Worm (Caenorhabditis elegans) whole organism, L4 larva: ENCODE measurements around the gene stdh-3.

Source experiments
- F26F4.8 ChIP-seq: fragments of 200-800 bp; sonication (Bioruptor generic); conservative IDR thresholded peaks from 2 replicates; pipeline ENCODE4 v1.3.6; 2022; ENCODE audit warnings: missing genetic modification characterization, missing compliant biosample characterization
- Y48G9A.11 ChIP-seq: fragments of 200-800 bp; sonication (Bioruptor generic); IDR thresholded peaks from 2 replicates; pipeline ENCODE4 v1.3.6; 2022; ENCODE audit warnings: missing genetic modification reagents, missing genetic modification characterization, missing compliant biosample characterization
- ZK337.2 ChIP-seq: fragments of 200-800 bp; sonication (Bioruptor generic); IDR thresholded peaks from 2 replicates; pipeline ENCODE4 v1.3.6; 2022; ENCODE audit warnings: missing genetic modification reagents, missing genetic modification characterization, missing compliant biosample characterization
- aha-1 ChIP-seq: fragments of 150-350 bp; peaks from one replicate; lab custom pipeline; 2014; ENCODE audit warnings: missing biosample characterization, missing genetic modification characterization
- arid-1 ChIP-seq: fragments of 200-800 bp; sonication (Bioruptor generic); conservative IDR thresholded peaks from 2 replicates; pipeline ENCODE4 v1.3.6; 2022; ENCODE audit warnings: missing genetic modification reagents, missing genetic modification characterization, missing compliant biosample characterization
- attf-4 ChIP-seq: sonication (generic microtip); optimal IDR thresholded peaks from 3 replicates; lab custom pipeline; 2017; ENCODE audit warnings: missing biosample characterization, missing genetic modification characterization
- ceh-20 ChIP-seq: fragments of 200-800 bp; sonication (Bioruptor generic); IDR thresholded peaks from 2 replicates; pipeline ENCODE4 v1.3.6; 2022; ENCODE audit warnings: missing genetic modification reagents, missing genetic modification characterization, missing compliant biosample characterization
- ceh-28 ChIP-seq: fragments of 150-350 bp; optimal IDR thresholded peaks from 2 replicates; lab custom pipeline; 2014; ENCODE audit warnings: missing biosample characterization, missing genetic modification reagents, missing genetic modification characterization
- ceh-44 ChIP-seq: fragments of 200-800 bp; sonication (Bioruptor generic); IDR thresholded peaks from 2 replicates; pipeline ENCODE4 v1.3.6; 2022; ENCODE audit warnings: missing genetic modification reagents, missing genetic modification characterization, missing compliant biosample characterization
- daf-16 ChIP-seq, 3 experiments: sonication (generic microtip); optimal IDR thresholded peaks; 2 replicates each; lab custom pipeline; 2016 to 2017; ENCODE audit warnings: missing genetic modification characterization in 3 of 3, missing genetic modification reagents in 3 of 3, mild to moderate bottlenecking in 2 of 3, missing compliant biosample characterization in 2 of 3, missing biosample characterization in 1 of 3, moderate library complexity in 1 of 3
- daf-8 ChIP-seq: fragments of 200-800 bp; sonication (Bioruptor generic); IDR thresholded peaks from 2 replicates; pipeline ENCODE4 v1.3.6; 2022; ENCODE audit warnings: missing genetic modification characterization, missing compliant biosample characterization
- dmd-6 ChIP-seq: fragments of 200-800 bp; sonication (Bioruptor generic); IDR thresholded peaks from 2 replicates; pipeline ENCODE4 v1.3.6; 2022; ENCODE audit warnings: missing genetic modification reagents, missing genetic modification characterization, missing compliant biosample characterization
- duxl-1 ChIP-seq: sonication (generic microtip); optimal IDR thresholded peaks from 2 replicates; lab custom pipeline; 2016; ENCODE audit warnings: mild to moderate bottlenecking, missing genetic modification characterization, moderate library complexity, missing compliant biosample characterization; ENCODE audit not compliant: poor library complexity
- dve-1 ChIP-seq: sonication (generic microtip); optimal IDR thresholded peaks from 2 replicates; lab custom pipeline; 2017; ENCODE audit warnings: antibody characterized with exemption, mild to moderate bottlenecking, missing genetic modification characterization, missing compliant biosample characterization; ENCODE audit not compliant: insufficient read depth
- egl-43 ChIP-seq: fragments of 200-800 bp; sonication (Bioruptor generic); IDR thresholded peaks from 2 replicates; pipeline ENCODE4 v1.3.6; 2022; ENCODE audit warnings: missing genetic modification reagents, missing genetic modification characterization, missing compliant biosample characterization
- fkh-10 ChIP-seq: fragments of 150-350 bp; optimal IDR thresholded peaks from 2 replicates; lab custom pipeline; 2014; ENCODE audit warnings: missing biosample characterization, missing genetic modification reagents, missing genetic modification characterization
- hlh-11 ChIP-seq: fragments of 200-800 bp; sonication (Bioruptor generic); optimal IDR thresholded peaks from 2 replicates; lab custom pipeline; 2018; ENCODE audit warnings: mild to moderate bottlenecking, missing genetic modification characterization, missing compliant biosample characterization
- hlh-30 ChIP-seq: sonication (generic microtip); optimal IDR thresholded peaks from 2 replicates; lab custom pipeline; 2017; ENCODE audit warnings: antibody characterized with exemption, mild to moderate bottlenecking, missing genetic modification characterization, missing compliant biosample characterization; ENCODE audit not compliant: insufficient read depth
- hmg-1.1 ChIP-seq: fragments of 200-800 bp; sonication (Bioruptor generic); IDR thresholded peaks from 2 replicates; pipeline ENCODE4 v1.3.6; 2022; ENCODE audit warnings: missing genetic modification reagents, missing genetic modification characterization, missing compliant biosample characterization
- lin-13 ChIP-seq: fragments of 150-350 bp; optimal IDR thresholded peaks from 2 replicates; lab custom pipeline; 2014; ENCODE audit warnings: missing biosample characterization, missing genetic modification reagents, missing genetic modification characterization
- lir-3 ChIP-seq: sonication (generic microtip); optimal IDR thresholded peaks from 2 replicates; lab custom pipeline; 2016; ENCODE audit warnings: mild to moderate bottlenecking, missing genetic modification characterization, missing compliant biosample characterization
- mdl-1 ChIP-seq, 2 experiments: fragments of 150-350 bp in 1 of 2; sonication (generic microtip) in 1 of 2; optimal IDR thresholded peaks; 2 replicates each; lab custom pipeline; 2014 to 2017; ENCODE audit warnings: missing biosample characterization in 2 of 2, missing genetic modification characterization in 2 of 2
- mes-2 ChIP-seq: sonication (generic microtip); optimal IDR thresholded peaks from 2 replicates; lab custom pipeline; 2016; ENCODE audit warnings: missing genotype, mild to moderate bottlenecking, missing genetic modification characterization, missing compliant biosample characterization; ENCODE audit not compliant: poor library complexity, severe bottlenecking
- mxl-2 ChIP-seq: fragments of 200-800 bp; sonication (Bioruptor generic); conservative IDR thresholded peaks from 2 replicates; pipeline ENCODE4 v1.3.6; 2022; ENCODE audit warnings: missing genetic modification reagents, missing genetic modification characterization, missing compliant biosample characterization
- mxl-3 ChIP-seq: fragments of 200-800 bp; sonication (Bioruptor generic); optimal IDR thresholded peaks from 2 replicates; lab custom pipeline; 2018; ENCODE audit warnings: mild to moderate bottlenecking, missing genetic modification characterization, missing compliant biosample characterization
- nhr-10 ChIP-seq: fragments of 150-350 bp; optimal IDR thresholded peaks from 2 replicates; lab custom pipeline; 2014; ENCODE audit warnings: missing biosample characterization, missing genetic modification characterization
- nhr-11 ChIP-seq: fragments of 150-350 bp; optimal IDR thresholded peaks from 2 replicates; lab custom pipeline; 2014; ENCODE audit warnings: missing biosample characterization, missing genetic modification characterization
- nhr-25 ChIP-seq: sonication (generic microtip); optimal IDR thresholded peaks from 2 replicates; lab custom pipeline; 2017; ENCODE audit warnings: missing genetic modification characterization, mild to moderate bottlenecking, missing compliant biosample characterization, antibody characterized with exemption, moderate library complexity, borderline replicate concordance; ENCODE audit not compliant: insufficient read depth
- nhr-28 ChIP-seq: fragments of 150-350 bp; optimal IDR thresholded peaks from 2 replicates; lab custom pipeline; 2014; ENCODE audit warnings: missing biosample characterization, missing genetic modification characterization
- nhr-41 ChIP-seq: fragments of 200-800 bp; sonication (Bioruptor generic); IDR thresholded peaks from 2 replicates; pipeline ENCODE4 v1.3.6; 2022; ENCODE audit warnings: missing genetic modification reagents, missing genetic modification characterization, missing compliant biosample characterization
- nhr-48 ChIP-seq: sonication (generic microtip); optimal IDR thresholded peaks from 2 replicates; lab custom pipeline; 2016; ENCODE audit warnings: mild to moderate bottlenecking, missing genetic modification characterization, missing compliant biosample characterization
- nhr-6 ChIP-seq: fragments of 150-350 bp; optimal IDR thresholded peaks from 2 replicates; lab custom pipeline; 2014; ENCODE audit warnings: missing biosample characterization, missing genetic modification characterization
- nhr-77 ChIP-seq: fragments of 150-350 bp; optimal IDR thresholded peaks from 2 replicates; lab custom pipeline; 2014; ENCODE audit warnings: missing biosample characterization, missing genetic modification characterization
- php-3 ChIP-seq: fragments of 200-800 bp; sonication (Bioruptor generic); IDR thresholded peaks from 2 replicates; pipeline ENCODE4 v1.3.6; 2022; ENCODE audit warnings: missing genetic modification reagents, missing genetic modification characterization, missing compliant biosample characterization
- pqm-1 ChIP-seq: sonication (generic microtip); optimal IDR thresholded peaks from 2 replicates; lab custom pipeline; 2017; ENCODE audit warnings: missing biosample characterization, missing genetic modification characterization
- set-16 ChIP-seq: fragments of 200-800 bp; sonication (Bioruptor generic); IDR thresholded peaks from 2 replicates; pipeline ENCODE4 v1.3.6; 2022; ENCODE audit warnings: missing genetic modification reagents, missing genetic modification characterization, missing compliant biosample characterization
- skn-1 ChIP-seq: fragments of 150-350 bp; optimal IDR thresholded peaks from 2 replicates; lab custom pipeline; 2014; ENCODE audit warnings: missing biosample characterization, missing genetic modification characterization
- tra-1 ChIP-seq: fragments of 200-800 bp; sonication (Bioruptor generic); IDR thresholded peaks from 2 replicates; pipeline ENCODE4 v1.3.6; 2022; ENCODE audit warnings: missing genetic modification reagents, missing genetic modification characterization, missing compliant biosample characterization
- unc-62 ChIP-seq, 3 experiments: fragments of 150-350 bp in 1 of 3; sonication (generic microtip); optimal IDR thresholded peaks in 2 of 3; peaks in 1 of 3; 1 replicate in 1 of 3; 2 replicates in 2 of 3; lab custom pipeline; 2014 to 2017; ENCODE audit warnings: missing biosample characterization in 3 of 3, missing genetic modification characterization in 3 of 3, missing genetic modification reagents in 3 of 3, missing genotype in 1 of 3
- zip-11 ChIP-seq: fragments of 200-800 bp; sonication (Bioruptor generic); IDR thresholded peaks from 2 replicates; pipeline ENCODE4 v1.3.6; 2022; ENCODE audit warnings: missing genetic modification characterization, missing compliant biosample characterization

stdh-3 gene

ce11 chrV:13873323-13873722 lies 31.1 kb upstream of the stdh-3 start:
- TF ChIP-seq unc-62 (GFP tag; optimal IDR thresholded peaks at IDR 0.05 in 1 of 2; lab: Kevin White, UChicago) (peak in 1 of 2 experiments; percentile 94), unc-62 (tag; optimal IDR thresholded peaks at IDR 0.05; lab: Kevin White, UChicago) (no peak), duxl-1 (tag; lab: Kevin White, UChicago) (no peak)

DNA sequence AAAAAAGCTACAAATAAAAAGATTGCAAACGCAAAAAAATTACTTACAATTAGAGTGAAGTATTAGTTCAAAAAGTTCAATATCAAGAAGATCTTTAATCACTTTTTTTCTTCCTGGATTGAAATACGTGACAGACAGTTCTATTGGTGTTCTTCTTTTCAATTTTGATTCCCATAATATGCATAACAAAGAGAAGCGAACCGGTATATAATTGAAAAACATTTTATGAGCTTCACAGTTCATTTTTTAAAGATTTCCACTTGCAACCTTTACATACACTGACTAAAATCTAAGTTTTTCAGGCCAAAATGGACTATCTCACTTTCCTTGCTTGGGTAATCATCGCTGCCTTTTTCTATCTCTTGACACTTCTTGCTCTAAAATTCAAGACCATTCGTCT lies 27.9 kb upstream of the stdh-3 start, which contains the start of gene T22G5.1:
T22G5.1 (plus strand) TSS at position 301 of the 400 bp plus-strand sequence.
- TF ChIP-seq nhr-41 (no peak), duxl-1 (tag; lab: Kevin White, UChicago) (no peak), fkh-10 (no peak), nhr-25 (tag; lab: Kevin White, UChicago) (no peak), ceh-44 (GFP tag; lab: Robert Waterston, UW) (no peak), egl-43 (GFP tag; lab: Robert Waterston, UW) (no peak), attf-4 (no peak), mxl-2 (GFP tag; lab: Robert Waterston, UW) (no peak), hmg-1.1 (no peak), nhr-77 (no peak), lin-13 (GFP tag; lab: Kevin White, UChicago) (no peak), F26F4.8 (GFP tag; lab: Robert Waterston, UW) (no peak), arid-1 (no peak)
- TF ChIP-seq, all 104 proteins: peak for 0

ce11 chrV:13878226-13878625 lies 26.2 kb upstream of the stdh-3 start:
- peak; percentile 61 for TF ChIP-seq pqm-1 (tag; lab: Kevin White, UChicago)
- TF ChIP-seq nhr-48 (tag; lab: Kevin White, UChicago) = peak; percentile 28
- TF ChIP-seq zip-11 (GFP tag; lab: Robert Waterston, UW) = no peak
- peak; percentile 12; the same call in 1 of the 2 replicates for TF ChIP-seq ceh-20
- no peak for TF ChIP-seq ceh-28 (tag; lab: Kevin White, UChicago)
- peak; percentile 88 for TF ChIP-seq dve-1 (tag; lab: Kevin White, UChicago)
- TF ChIP-seq mes-2 = peak; percentile 24
- TF ChIP-seq nhr-10 (tag; lab: Kevin White, UChicago) = peak; percentile 29
- TF ChIP-seq mdl-1 (tag; optimal IDR thresholded peaks at IDR 0.05; lab: Kevin White, UChicago) = peak in 1 of 2 experiments; percentile 71
- peak; percentile 67 for TF ChIP-seq hlh-30 (tag; lab: Kevin White, UChicago)
- no peak for TF ChIP-seq egl-43 (GFP tag; lab: Robert Waterston, UW)
- no peak for TF ChIP-seq skn-1
- TF ChIP-seq Y48G9A.11 (GFP tag; lab: Robert Waterston, UW) = no peak
- TF ChIP-seq nhr-6 = peak; percentile 70
- TF ChIP-seq mxl-3 = peak; percentile 53
- TF ChIP-seq nhr-77 = peak; percentile 65
- TF ChIP-seq lin-13 (GFP tag; lab: Kevin White, UChicago) = peak; percentile 7
- TF ChIP-seq unc-62 (GFP tag; optimal IDR thresholded peaks at IDR 0.05 in 1 of 2; lab: Kevin White, UChicago) = peak in 1 of 2 experiments; percentile 98
- TF ChIP-seq unc-62 (tag; optimal IDR thresholded peaks at IDR 0.05; lab: Kevin White, UChicago) = no peak
- TF ChIP-seq dmd-6 = peak; percentile 82
- TF ChIP-seq set-16 (GFP tag; lab: Robert Waterston, UW) = no peak
- TF ChIP-seq hlh-11 (tag; lab: Kevin White, UChicago) = peak; percentile 80
- peak; percentile 95 for TF ChIP-seq nhr-28 (tag; lab: Kevin White, UChicago)
- no peak for TF ChIP-seq fkh-10
- no peak for TF ChIP-seq daf-16 (GFP tag; optimal IDR thresholded peaks at IDR 0.05; lab: Kevin White, UChicago)
- peak; percentile 91 for TF ChIP-seq daf-16 (tag; optimal IDR thresholded peaks at IDR 0.05; lab: Kevin White, UChicago)

DNA sequence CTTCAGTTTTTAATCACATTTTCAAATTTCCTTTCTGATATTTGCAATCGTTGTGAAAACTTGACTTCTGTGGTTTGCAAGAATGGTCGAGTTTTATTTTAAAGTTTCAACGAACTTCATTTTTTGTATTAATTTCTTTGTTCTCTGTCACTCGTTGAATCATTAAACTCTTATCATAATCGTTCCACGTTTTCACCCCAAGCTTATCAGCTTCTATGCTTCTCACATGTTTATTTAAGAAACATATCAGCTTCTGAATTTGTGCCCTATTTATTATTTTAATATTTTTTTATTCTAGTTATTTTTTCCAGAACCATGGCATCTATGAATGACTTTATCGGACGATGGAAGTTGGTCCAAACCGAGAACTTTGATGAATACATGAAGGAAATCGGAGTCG lies 25.2 kb upstream of the stdh-3 start, which contains the start of gene lbp-7:
lbp-7 (plus strand) TSS at position 312 of the 400 bp plus-strand sequence.
- TF ChIP-seq nhr-77 (peak; percentile 5), ZK337.2 (no peak), nhr-6 (peak; percentile 31), pqm-1 (tag; lab: Kevin White, UChicago) (peak; percentile 70), lir-3 (tag; lab: Kevin White, UChicago) (no peak), daf-8 (GFP tag; lab: Robert Waterston, UW) (no peak), tra-1 (GFP tag; lab: Robert Waterston, UW) (0 out of 2 replicates have a peak, but pooled peaks have one; percentile 25), dve-1 (tag; lab: Kevin White, UChicago) (peak; percentile 49), unc-62 (GFP tag; optimal IDR thresholded peaks at IDR 0.05 in 1 of 2; lab: Kevin White, UChicago) (peak in 1 of 2 experiments; percentile 39), unc-62 (tag; optimal IDR thresholded peaks at IDR 0.05; lab: Kevin White, UChicago) (no peak), php-3 (GFP tag; lab: Robert Waterston, UW) (peak; percentile 62; the same call in 1 of the 2 replicates), dmd-6 (peak; percentile 81), nhr-28 (tag; lab: Kevin White, UChicago) (peak; percentile 63), aha-1 (tag; lab: Kevin White, UChicago) (peak; percentile 31), hlh-11 (tag; lab: Kevin White, UChicago) (peak; percentile 55), daf-16 (GFP tag; optimal IDR thresholded peaks at IDR 0.05; lab: Kevin White, UChicago) (no peak), daf-16 (tag; optimal IDR thresholded peaks at IDR 0.05; lab: Kevin White, UChicago) (peak; percentile 79), nhr-11 (tag; lab: Kevin White, UChicago) (no peak), nhr-25 (tag; lab: Kevin White, UChicago) (no peak)
